Fruit fly (Drosophila melanogaster) whole organism, wandering third instar larva: ENCODE data around the gene Vps52.

Source experiments
- Abd-B ChIP-seq: fragments of >200 bp; optimal IDR thresholded peaks from 2 replicates; lab custom pipeline; 2017; ENCODE audit warnings: missing biosample characterization, missing genetic modification characterization
- CG32264 ChIP-seq: fragments of 200-800 bp; sonication (Bioruptor generic); optimal IDR thresholded peaks from 2 replicates; lab custom pipeline; 2016; ENCODE audit warnings: missing biosample characterization, missing genetic modification characterization
- CG9705 ChIP-seq: fragments of 200-800 bp; sonication (Bioruptor generic); optimal IDR thresholded peaks from 2 replicates; lab custom pipeline; 2018; ENCODE audit warnings: missing biosample characterization, mild to moderate bottlenecking, missing genetic modification characterization
- CrebA ChIP-seq: fragments of 200-800 bp; sonication (Bioruptor generic); optimal IDR thresholded peaks from 2 replicates; lab custom pipeline; 2016; ENCODE audit warnings: missing biosample characterization, mild to moderate bottlenecking, missing genetic modification characterization, borderline replicate concordance
- Dfd ChIP-seq: fragments of >200 bp; optimal IDR thresholded peaks from 2 replicates; lab custom pipeline; 2017; ENCODE audit warnings: missing biosample characterization, missing genetic modification characterization
- Dif ChIP-seq: fragments of 200-275, 200-300 bp; sonication (Bioruptor generic); optimal IDR thresholded peaks from 2 replicates; lab custom pipeline; 2018; ENCODE audit warnings: missing biosample characterization, missing genetic modification characterization; ENCODE audit not compliant: partially characterized antibody
- GATAd ChIP-seq: sonication (Bioruptor generic); optimal IDR thresholded peaks from 2 replicates; lab custom pipeline; 2016; ENCODE audit warnings: missing biosample characterization, missing genetic modification characterization
- HLH106 ChIP-seq: fragments of 200-800 bp; optimal IDR thresholded peaks from 3 replicates; lab custom pipeline; 2019; ENCODE audit warnings: missing biosample characterization, mild to moderate bottlenecking, missing genetic modification characterization, moderate library complexity
- Hnf4 ChIP-seq: fragments of 200-800 bp; sonication (Bioruptor generic); optimal IDR thresholded peaks from 2 replicates; lab custom pipeline; 2016; ENCODE audit warnings: missing biosample characterization, mild to moderate bottlenecking, missing genetic modification characterization
- Hr78 ChIP-seq: fragments of >200 bp; optimal IDR thresholded peaks from 2 replicates; lab custom pipeline; 2017; ENCODE audit warnings: missing biosample characterization, missing genetic modification characterization
- Hr83 ChIP-seq: fragments of 200-300 bp; sonication (Bioruptor generic); optimal IDR thresholded peaks from 2 replicates; lab custom pipeline; 2016; ENCODE audit warnings: missing biosample characterization, mild to moderate bottlenecking, missing genetic modification characterization, moderate library complexity; ENCODE audit not compliant: poor library complexity, severe bottlenecking
- Jra ChIP-seq: sonication (Bioruptor generic); optimal IDR thresholded peaks from 2 replicates; lab custom pipeline; 2016; ENCODE audit warnings: missing biosample characterization, missing genetic modification characterization
- Mio ChIP-seq: sonication (Bioruptor generic); optimal IDR thresholded peaks from 2 replicates; lab custom pipeline; 2016; ENCODE audit warnings: missing biosample characterization, missing genetic modification characterization
- Myc ChIP-seq: fragments of >200 bp; optimal IDR thresholded peaks from 2 replicates; lab custom pipeline; 2017
- N ChIP-seq: fragments of >200 bp; optimal IDR thresholded peaks from 2 replicates; lab custom pipeline; 2018; ENCODE audit warnings: missing biosample characterization, missing external identifiers, missing genetic modification characterization
- OdsH ChIP-seq: fragments of 200-800 bp; sonication (Bioruptor generic); optimal IDR thresholded peaks from 2 replicates; lab custom pipeline; 2016; ENCODE audit warnings: missing biosample characterization, mild to moderate bottlenecking, missing genetic modification characterization
- Rel ChIP-seq, 2 experiments: fragments of 200-800 bp; sonication (Bioruptor generic) in 1 of 2; optimal IDR thresholded peaks; 2 replicates in 1 of 2; 3 replicates in 1 of 2; lab custom pipeline; 2016 to 2019; ENCODE audit warnings: mild to moderate bottlenecking in 2 of 2, missing biosample characterization in 2 of 2, missing genetic modification characterization in 2 of 2, moderate library complexity in 1 of 2
- Sp1 ChIP-seq: fragments of 200-800 bp; sonication (Bioruptor generic); optimal IDR thresholded peaks from 3 replicates; lab custom pipeline; 2019; ENCODE audit warnings: missing biosample characterization, mild to moderate bottlenecking, missing genetic modification characterization, moderate library complexity
- Vsx2 ChIP-seq: fragments of 200-300, 225-300 bp; sonication (Bioruptor generic); optimal IDR thresholded peaks from 2 replicates; lab custom pipeline; 2018; ENCODE audit warnings: missing biosample characterization, missing genetic modification characterization; ENCODE audit not compliant: partially characterized antibody
- br ChIP-seq: fragments of 200-800 bp; sonication (Bioruptor generic); optimal IDR thresholded peaks from 2 replicates; lab custom pipeline; 2016; ENCODE audit warnings: missing biosample characterization, missing genetic modification characterization
- brk ChIP-seq: fragments of 200-800 bp; sonication (Bioruptor generic); optimal IDR thresholded peaks from 2 replicates; lab custom pipeline; 2016; ENCODE audit warnings: missing biosample characterization, mild to moderate bottlenecking, missing genetic modification characterization
- dl ChIP-seq, 2 experiments: fragments of 175-275, 200-275 bp in 1 of 2; fragments of 200-275 bp in 1 of 2; sonication (Bioruptor generic); optimal IDR thresholded peaks; lab custom pipeline; 2018; ENCODE audit warnings: mild to moderate bottlenecking in 2 of 2, missing biosample characterization in 2 of 2, missing genetic modification characterization in 2 of 2, moderate library complexity in 2 of 2; ENCODE audit not compliant: partially characterized antibody in 2 of 2, insufficient read depth in 1 of 2
- dmrt93B ChIP-seq: fragments of 200-800 bp; sonication (Bioruptor generic); optimal IDR thresholded peaks from 2 replicates; lab custom pipeline; 2018; ENCODE audit warnings: missing biosample characterization, mild to moderate bottlenecking, missing genetic modification characterization
- dsf ChIP-seq: sonication (Bioruptor generic); optimal IDR thresholded peaks from 2 replicates; lab custom pipeline; 2016; ENCODE audit warnings: missing biosample characterization, missing genetic modification characterization, borderline replicate concordance
- ey ChIP-seq: fragments of 200-800 bp; sonication (Bioruptor generic); optimal IDR thresholded peaks from 2 replicates; lab custom pipeline; 2016; ENCODE audit warnings: missing biosample characterization, missing genetic modification characterization
- foxo ChIP-seq, 2 experiments: fragments of 200-800 bp; sonication (Bioruptor generic); optimal IDR thresholded peaks; 2 replicates in 1 of 2; 3 replicates in 1 of 2; lab custom pipeline; 2016 to 2017; ENCODE audit warnings: missing biosample characterization in 2 of 2, missing genetic modification characterization in 2 of 2
- fru ChIP-seq: fragments of 200-800 bp; sonication (Bioruptor generic); optimal IDR thresholded peaks from 3 replicates; lab custom pipeline; 2016; ENCODE audit warnings: missing biosample characterization, mild to moderate bottlenecking, missing genetic modification characterization
- h ChIP-seq: fragments of 200-800 bp; sonication (Bioruptor generic); optimal IDR thresholded peaks from 3 replicates; lab custom pipeline; 2016; ENCODE audit warnings: missing biosample characterization, mild to moderate bottlenecking, missing genetic modification characterization
- jim ChIP-seq: fragments of 175-275, 200-325 bp; sonication (Bioruptor generic); optimal IDR thresholded peaks from 2 replicates; lab custom pipeline; 2016; ENCODE audit warnings: missing biosample characterization, mild to moderate bottlenecking, missing genetic modification characterization
- lola ChIP-seq: fragments of >200 bp; optimal IDR thresholded peaks from 2 replicates; lab custom pipeline; 2017; ENCODE audit warnings: missing biosample characterization, missing genetic modification characterization
- pan ChIP-seq: fragments of >200 bp; optimal IDR thresholded peaks from 2 replicates; lab custom pipeline; 2017
- psq ChIP-seq: fragments of 200-800 bp; sonication (Bioruptor generic); optimal IDR thresholded peaks from 3 replicates; lab custom pipeline; 2017; ENCODE audit warnings: missing biosample characterization, mild to moderate bottlenecking, missing genetic modification characterization, moderate library complexity
- rgr ChIP-seq: fragments of 200-800 bp; sonication (Bioruptor generic); optimal IDR thresholded peaks from 3 replicates; lab custom pipeline; 2016; ENCODE audit warnings: missing biosample characterization, mild to moderate bottlenecking, missing genetic modification characterization
- sage ChIP-seq: fragments of 200-800 bp; sonication (Bioruptor generic); optimal IDR thresholded peaks from 2 replicates; lab custom pipeline; 2016; ENCODE audit warnings: missing biosample characterization, mild to moderate bottlenecking, missing genetic modification characterization
- sv ChIP-seq: fragments of 200-800 bp; sonication (Bioruptor generic); optimal IDR thresholded peaks from 3 replicates; lab custom pipeline; 2016; ENCODE audit warnings: missing biosample characterization, missing genetic modification characterization
- tai ChIP-seq: sonication (Bioruptor generic); optimal IDR thresholded peaks from 2 replicates; lab custom pipeline; 2016; ENCODE audit warnings: missing biosample characterization, missing genetic modification characterization
- usp ChIP-seq: fragments of >200 bp; optimal IDR thresholded peaks from 2 replicates; lab custom pipeline; 2017; ENCODE audit warnings: missing biosample characterization, missing genetic modification characterization
- woc ChIP-seq: sonication (Bioruptor generic); optimal IDR thresholded peaks from 2 replicates; lab custom pipeline; 2016; ENCODE audit warnings: missing biosample characterization, mild to moderate bottlenecking, missing genetic modification characterization

Gene Vps52

DNA sequence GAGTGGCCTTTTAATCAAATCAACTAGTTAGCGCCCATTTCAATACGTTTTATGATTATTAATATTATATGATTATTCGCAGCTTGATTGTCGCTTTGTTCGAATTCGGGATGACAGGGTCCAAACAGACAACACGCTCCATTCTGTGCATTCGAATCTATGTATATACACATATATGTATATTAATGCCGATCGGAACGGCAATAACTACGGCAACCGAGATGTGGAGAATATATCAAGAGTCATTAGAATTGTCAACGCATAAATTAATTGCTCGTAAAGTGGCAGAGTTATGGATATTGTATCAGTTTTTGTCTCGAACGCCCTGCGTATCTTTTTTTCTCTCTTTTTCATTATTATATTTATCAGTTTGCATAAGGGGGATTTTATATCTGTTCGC lies 20.8 kb downstream of the Vps52 start:
- TF ChIP-seq br (GFP tag; lab: Kevin White, UChicago) = no peak
- no peak for TF ChIP-seq Hr78 (GFP tag; lab: Kevin White, UChicago)
- no peak for TF ChIP-seq sv (GFP tag; lab: Kevin White, UChicago)
- TF ChIP-seq CrebA (GFP tag; lab: Kevin White, UChicago) = no peak
- TF ChIP-seq Dif (GFP tag; lab: Kevin White, UChicago) = no peak
- TF ChIP-seq ey = no peak
- TF ChIP-seq Dfd (GFP tag; lab: Kevin White, UChicago) = no peak
- TF ChIP-seq sage = no peak
- TF ChIP-seq GATAd (GFP tag; lab: Kevin White, UChicago) = no peak
- TF ChIP-seq Jra = no peak

DNA sequence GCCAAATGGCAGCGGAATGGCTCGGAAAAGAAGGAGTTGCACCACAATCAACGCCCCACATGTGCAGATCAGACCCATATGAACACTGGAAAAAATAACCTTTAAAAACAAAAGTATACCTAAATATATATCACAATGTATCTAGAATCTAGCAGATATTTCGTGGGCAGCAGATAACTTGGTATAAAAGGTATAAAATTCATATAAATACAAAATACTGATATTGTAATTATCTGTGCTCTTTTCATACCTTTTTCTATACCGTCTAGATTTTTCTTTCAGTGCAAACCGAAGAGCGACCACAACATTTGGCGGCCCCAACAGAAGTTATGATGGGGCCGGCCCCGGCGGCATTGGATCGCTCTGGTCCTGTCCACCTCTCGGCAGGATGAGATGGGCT lies 22.4 kb downstream of the Vps52 start:
- TF ChIP-seq Mio (no peak), tai (GFP tag; lab: Kevin White, UChicago) (peak; percentile 37), dsf (GFP tag; lab: Kevin White, UChicago) (no peak), GATAd (GFP tag; lab: Kevin White, UChicago) (no peak), Dfd (GFP tag; lab: Kevin White, UChicago) (no peak), Abd-B (no peak), CG32264 (GFP tag; lab: Kevin White, UChicago) (no peak), rgr (peak; percentile 76), brk (GFP tag; lab: Kevin White, UChicago) (peak; percentile 72), ey (peak; percentile 80), Myc (lab: Kevin White, UChicago) (no peak), dmrt93B (GFP tag; lab: Kevin White, UChicago) (peak; percentile 37), Dif (GFP tag; lab: Kevin White, UChicago) (no peak), dl (GFP tag; optimal IDR thresholded peaks at IDR 0.05; lab: Kevin White, UChicago; ENCODE audit: insufficient read depth in 1 of 2, partially characterized antibody in 2 of 2) (no peak), usp (GFP tag; lab: Kevin White, UChicago) (no peak), Hr83 (no peak), CrebA (GFP tag; lab: Kevin White, UChicago) (no peak), sv (GFP tag; lab: Kevin White, UChicago) (no peak), Vsx2 (GFP tag; lab: Kevin White, UChicago) (no peak), pan (no peak), lola (GFP tag; lab: Kevin White, UChicago) (no peak), fru (GFP tag; lab: Kevin White, UChicago) (peak; percentile 87), br (GFP tag; lab: Kevin White, UChicago) (peak; percentile 72), woc (GFP tag; lab: Kevin White, UChicago) (peak; percentile 68), CG9705 (GFP tag; lab: Kevin White, UChicago) (peak; percentile 45), HLH106 (tag; lab: Kevin White, UChicago) (peak; percentile 83), N (GFP tag; lab: Kevin White, UChicago) (no peak), sage (peak; percentile 34), psq (GFP tag; lab: Kevin White, UChicago) (peak; percentile 72), Jra (peak; percentile 70), foxo (GFP tag; optimal IDR thresholded peaks at IDR 0.05; lab: Kevin White, UChicago) (peak in 1 of 2 experiments; percentile 81), Sp1 (GFP tag; lab: Kevin White, UChicago) (peak; percentile 88), jim (GFP tag; lab: Kevin White, UChicago) (no peak), OdsH (GFP tag; lab: Kevin White, UChicago) (peak; percentile 80), Rel (GFP tag; optimal IDR thresholded peaks at IDR 0.05; lab: Kevin White, UChicago) (peak; percentile 33), Rel (tag; optimal IDR thresholded peaks at IDR 0.05; lab: Kevin White, UChicago) (peak; percentile 48), h (GFP tag; lab: Kevin White, UChicago) (peak; percentile 84), Hnf4 (GFP tag; lab: Kevin White, UChicago) (peak; percentile 58), Hr78 (GFP tag; lab: Kevin White, UChicago) (no peak)
- TF ChIP-seq, all 38 proteins: peak for 19
